Worm (Caenorhabditis elegans) whole organism, late embryonic: ENCODE data around the gene fkh-2.

Source experiments
- F13H6.1 ChIP-seq: sonication (generic microtip); optimal IDR thresholded peaks from 2 replicates; lab custom pipeline; 2016; ENCODE audit warnings: missing genetic modification characterization, missing compliant biosample characterization
- ama-1 ChIP-seq: fragments of 150-350 bp; optimal IDR thresholded peaks from 2 replicates; lab custom pipeline; 2014
- ceh-18 ChIP-seq: sonication (generic microtip); optimal IDR thresholded peaks from 2 replicates; lab custom pipeline; 2016; ENCODE audit warnings: missing genetic modification characterization, missing compliant biosample characterization
- ceh-22 ChIP-seq: sonication (generic microtip); optimal IDR thresholded peaks from 2 replicates; lab custom pipeline; 2017; ENCODE audit warnings: missing biosample characterization, missing genetic modification characterization
- ceh-9 ChIP-seq: sonication (generic microtip); optimal IDR thresholded peaks from 2 replicates; lab custom pipeline; 2016; ENCODE audit warnings: mild to moderate bottlenecking, missing genetic modification characterization, inconsistent platforms, missing compliant biosample characterization
- elt-2 ChIP-seq: sonication (generic microtip); optimal IDR thresholded peaks from 2 replicates; lab custom pipeline; 2016; ENCODE audit warnings: missing genetic modification reagents, missing genetic modification characterization, missing compliant biosample characterization
- hlh-30 ChIP-seq: sonication (generic microtip); optimal IDR thresholded peaks from 2 replicates; lab custom pipeline; 2017; ENCODE audit warnings: antibody characterized with exemption, missing genetic modification characterization, missing compliant biosample characterization; ENCODE audit not compliant: insufficient read depth
- madf-2 ChIP-seq: sonication (generic microtip); optimal IDR thresholded peaks from 2 replicates; lab custom pipeline; 2017; ENCODE audit warnings: missing genetic modification characterization, missing compliant biosample characterization
- npax-4 ChIP-seq: sonication (generic microtip); optimal IDR thresholded peaks from 2 replicates; lab custom pipeline; 2016; ENCODE audit warnings: missing genetic modification characterization, missing compliant biosample characterization
- odd-2 ChIP-seq: sonication (generic microtip); optimal IDR thresholded peaks from 2 replicates; lab custom pipeline; 2017; ENCODE audit warnings: antibody characterized with exemption, mild to moderate bottlenecking, missing genetic modification characterization, missing compliant biosample characterization
- pha-4 ChIP-seq: fragments of 150-350 bp; optimal IDR thresholded peaks from 2 replicates; lab custom pipeline; 2018; ENCODE audit warnings: missing biosample characterization, missing genetic modification reagents, missing genetic modification characterization
- tbx-2 ChIP-seq: sonication (generic microtip); optimal IDR thresholded peaks from 2 replicates; lab custom pipeline; 2016; ENCODE audit warnings: missing genetic modification characterization, missing compliant biosample characterization
- unc-3 ChIP-seq, 2 experiments: fragments of 200-800 bp in 1 of 2; sonication (Bioruptor generic) in 1 of 2; sonication (generic microtip) in 1 of 2; conservative IDR thresholded peaks in 1 of 2; optimal IDR thresholded peaks in 1 of 2; 2 replicates each; pipeline versions ENCODE4 v1.3.6 to Lab custom; 2016 to 2022; ENCODE audit warnings: missing compliant biosample characterization in 2 of 2, missing genetic modification characterization in 2 of 2, missing genetic modification reagents in 1 of 2

- TF ChIP-seq F13H6.1 (tag; lab: Kevin White, UChicago) (no peak), ceh-18 (tag; lab: Kevin White, UChicago) (no peak), elt-2 (tag; lab: Kevin White, UChicago) (no peak), unc-3 (GFP tag; conservative IDR thresholded peaks at IDR 0.05; lab: Robert Waterston, UW) (no peak), unc-3 (tag; optimal IDR thresholded peaks at IDR 0.05; lab: Kevin White, UChicago) (no peak), madf-2 (tag; lab: Kevin White, UChicago) (no peak), ceh-9 (no peak), hlh-30 (tag; lab: Kevin White, UChicago) (no peak), ceh-22 (no peak), npax-4 (tag; lab: Kevin White, UChicago) (no peak), pha-4 (tag; lab: Kevin White, UChicago) (no peak), tbx-2 (tag; lab: Kevin White, UChicago) (no peak), ama-1 (lab: Kevin White, UChicago) (no peak), odd-2 (tag; lab: Kevin White, UChicago) (no peak)
These were observed 49.0 kb upstream of the fkh-2 start for ce11 chrX:3791098-3791497.
